Worm (Caenorhabditis elegans) whole organism, L3 larva: ENCODE measurements around the gene F17C11.12.

Experiments used
- aly-2 ChIP-seq: fragments of 150-350 bp; optimal IDR thresholded peaks from 2 replicates; lab custom pipeline; 2014; ENCODE audit warnings: missing biosample characterization, missing genetic modification characterization
- ceh-16 ChIP-seq: sonication (generic microtip); optimal IDR thresholded peaks from 2 replicates; lab custom pipeline; 2017; ENCODE audit warnings: missing biosample characterization, missing genetic modification characterization
- ceh-28 ChIP-seq: fragments of 150-350 bp; optimal IDR thresholded peaks from 2 replicates; lab custom pipeline; 2014; ENCODE audit warnings: missing biosample characterization, missing genetic modification reagents, missing genetic modification characterization
- ceh-82 ChIP-seq: fragments of 150-350 bp; optimal IDR thresholded peaks from 2 replicates; lab custom pipeline; 2014; ENCODE audit warnings: missing biosample characterization, missing genetic modification characterization
- ceh-9 ChIP-seq: sonication (generic microtip); optimal IDR thresholded peaks from 2 replicates; lab custom pipeline; 2018; ENCODE audit warnings: missing biosample characterization, missing genetic modification characterization
- egl-27 ChIP-seq: sonication (generic microtip); optimal IDR thresholded peaks from 4 replicates; lab custom pipeline; 2017; ENCODE audit warnings: missing biosample characterization, missing genetic modification reagents, missing genetic modification characterization
- egl-5 ChIP-seq: fragments of 150-350 bp; optimal IDR thresholded peaks from 2 replicates; lab custom pipeline; 2017; ENCODE audit warnings: missing biosample characterization, missing genetic modification reagents, missing genetic modification characterization, inconsistent platforms
- elt-1 ChIP-seq: fragments of 150-350 bp; optimal IDR thresholded peaks from 2 replicates; lab custom pipeline; 2014; ENCODE audit warnings: missing biosample characterization, missing genetic modification characterization
- elt-2 ChIP-seq: sonication (generic microtip); optimal IDR thresholded peaks from 2 replicates; lab custom pipeline; 2016; ENCODE audit warnings: missing genetic modification reagents, mild to moderate bottlenecking, missing genetic modification characterization, missing compliant biosample characterization
- elt-3 ChIP-seq, 3 experiments: fragments of 150-350 bp in 1 of 3; sonication (generic microtip) in 2 of 3; optimal IDR thresholded peaks; 2 replicates in 2 of 3; 4 replicates in 1 of 3; lab custom pipeline; 2014 to 2017; ENCODE audit warnings: missing biosample characterization in 3 of 3, missing genetic modification characterization in 3 of 3
- jun-1 ChIP-seq: fragments of 150-350 bp; optimal IDR thresholded peaks from 2 replicates; lab custom pipeline; 2014; ENCODE audit warnings: missing biosample characterization, missing genetic modification reagents, missing genetic modification characterization
- lin-15B ChIP-seq: fragments of 150-350 bp; optimal IDR thresholded peaks from 2 replicates; lab custom pipeline; 2014; ENCODE audit warnings: missing biosample characterization, missing genetic modification characterization
- lin-39 ChIP-seq: fragments of 150-350 bp; optimal IDR thresholded peaks from 2 replicates; lab custom pipeline; 2018; ENCODE audit warnings: missing biosample characterization, missing genetic modification reagents, missing genetic modification characterization
- lsy-12 ChIP-seq: sonication (generic microtip); optimal IDR thresholded peaks from 2 replicates; lab custom pipeline; 2016; ENCODE audit warnings: mild to moderate bottlenecking, missing genetic modification characterization, missing compliant biosample characterization
- nfya-1 ChIP-seq: sonication (generic microtip); optimal IDR thresholded peaks from 2 replicates; lab custom pipeline; 2017; ENCODE audit warnings: missing genetic modification characterization, mild to moderate bottlenecking, missing compliant biosample characterization, antibody characterized with exemption, moderate library complexity; ENCODE audit not compliant: insufficient read depth
- nhr-23 ChIP-seq: fragments of 150-350 bp; optimal IDR thresholded peaks from 2 replicates; lab custom pipeline; 2014; ENCODE audit warnings: missing biosample characterization, missing genetic modification reagents, missing genetic modification characterization
- nhr-237 ChIP-seq: fragments of 150-350 bp; optimal IDR thresholded peaks from 2 replicates; lab custom pipeline; 2014; ENCODE audit warnings: missing biosample characterization, missing genetic modification characterization
- nhr-28 ChIP-seq: fragments of 150-350 bp; optimal IDR thresholded peaks from 2 replicates; lab custom pipeline; 2014; ENCODE audit warnings: missing biosample characterization, missing genetic modification characterization
- nhr-43 ChIP-seq: sonication (generic microtip); optimal IDR thresholded peaks from 2 replicates; lab custom pipeline; 2016; ENCODE audit warnings: mild to moderate bottlenecking, missing genetic modification characterization, missing compliant biosample characterization; ENCODE audit not compliant: poor library complexity, severe bottlenecking
- nhr-67 ChIP-seq: fragments of 150-350 bp; optimal IDR thresholded peaks from 2 replicates; lab custom pipeline; 2014; ENCODE audit warnings: missing biosample characterization, missing genetic modification characterization
- nhr-76 ChIP-seq: fragments of 150-350 bp; sonication (generic microtip); optimal IDR thresholded peaks from 5 replicates; lab custom pipeline; 2014; ENCODE audit warnings: missing biosample characterization, missing genetic modification characterization
- pha-4 ChIP-seq: fragments of 150-350 bp; optimal IDR thresholded peaks from 2 replicates; lab custom pipeline; 2014; ENCODE audit warnings: missing biosample characterization, missing genetic modification reagents, missing genetic modification characterization
- pqm-1 ChIP-seq: fragments of 150-350 bp; optimal IDR thresholded peaks from 2 replicates; lab custom pipeline; 2017; ENCODE audit warnings: missing biosample characterization, missing genetic modification characterization, inconsistent platforms
- sea-2 ChIP-seq: fragments of 150-350 bp; sonication (generic microtip); optimal IDR thresholded peaks from 4 replicates; lab custom pipeline; 2014; ENCODE audit warnings: missing biosample characterization, missing genetic modification reagents, missing genetic modification characterization
- skn-1 ChIP-seq: fragments of 150-350 bp; optimal IDR thresholded peaks from 2 replicates; lab custom pipeline; 2014; ENCODE audit warnings: missing biosample characterization, missing genetic modification characterization
- tbx-2 ChIP-seq: sonication (generic microtip); optimal IDR thresholded peaks from 2 replicates; lab custom pipeline; 2016; ENCODE audit warnings: mild to moderate bottlenecking, missing genetic modification characterization, missing compliant biosample characterization
- unc-39 ChIP-seq: sonication (generic microtip); optimal IDR thresholded peaks from 4 replicates; lab custom pipeline; 2017; ENCODE audit warnings: missing biosample characterization, missing genetic modification characterization
- zag-1 ChIP-seq: fragments of 150-350 bp; optimal IDR thresholded peaks from 2 replicates; lab custom pipeline; 2014; ENCODE audit warnings: missing biosample characterization, missing genetic modification characterization
- ztf-4 ChIP-seq: fragments of 150-350 bp; optimal IDR thresholded peaks from 2 replicates; lab custom pipeline; 2014; ENCODE audit warnings: missing biosample characterization, missing genetic modification characterization

The F17C11.12 gene

DNA sequence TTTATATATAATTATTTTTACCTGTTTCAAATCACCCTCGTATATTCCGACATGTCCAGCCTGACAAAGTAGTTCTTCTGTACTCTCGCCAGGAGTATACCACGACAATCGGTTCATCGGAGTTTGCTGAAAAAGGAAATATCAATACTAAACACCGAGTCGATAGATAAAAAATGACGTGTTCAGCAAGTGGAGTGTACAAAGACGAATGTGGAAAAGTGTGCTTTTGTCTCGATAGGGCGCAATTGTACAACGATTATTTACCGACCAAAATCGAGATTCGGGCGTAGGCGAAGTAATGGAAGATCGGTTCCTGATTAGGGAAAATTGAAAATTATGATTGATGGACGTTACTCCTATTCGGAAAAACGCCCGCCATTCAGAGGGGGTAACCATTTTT, 23.8 kb upstream of the F17C11.12 start, which contains the start of gene vps-36:
Gene vps-36, minus strand, starts transcription at position 126 of the 400 bp plus-strand sequence.
- TF ChIP-seq pqm-1 (tag; lab: Kevin White, UChicago): peak; percentile 59
- no peak for TF ChIP-seq ceh-9
- TF ChIP-seq zag-1: no peak
- peak; percentile 65 for TF ChIP-seq elt-2 (tag; lab: Kevin White, UChicago)
- peak; percentile 21 for TF ChIP-seq lin-15B (tag; lab: Kevin White, UChicago)
- no peak for TF ChIP-seq lin-39 (tag; lab: Kevin White, UChicago)
- no peak for TF ChIP-seq sea-2 (GFP tag; lab: Kevin White, UChicago)
- TF ChIP-seq nfya-1 (tag; lab: Kevin White, UChicago): no peak
- TF ChIP-seq tbx-2 (tag; lab: Kevin White, UChicago): no peak
- peak; percentile 74 for TF ChIP-seq pha-4 (tag; lab: Kevin White, UChicago)
- TF ChIP-seq jun-1 (tag; lab: Kevin White, UChicago): no peak

DNA sequence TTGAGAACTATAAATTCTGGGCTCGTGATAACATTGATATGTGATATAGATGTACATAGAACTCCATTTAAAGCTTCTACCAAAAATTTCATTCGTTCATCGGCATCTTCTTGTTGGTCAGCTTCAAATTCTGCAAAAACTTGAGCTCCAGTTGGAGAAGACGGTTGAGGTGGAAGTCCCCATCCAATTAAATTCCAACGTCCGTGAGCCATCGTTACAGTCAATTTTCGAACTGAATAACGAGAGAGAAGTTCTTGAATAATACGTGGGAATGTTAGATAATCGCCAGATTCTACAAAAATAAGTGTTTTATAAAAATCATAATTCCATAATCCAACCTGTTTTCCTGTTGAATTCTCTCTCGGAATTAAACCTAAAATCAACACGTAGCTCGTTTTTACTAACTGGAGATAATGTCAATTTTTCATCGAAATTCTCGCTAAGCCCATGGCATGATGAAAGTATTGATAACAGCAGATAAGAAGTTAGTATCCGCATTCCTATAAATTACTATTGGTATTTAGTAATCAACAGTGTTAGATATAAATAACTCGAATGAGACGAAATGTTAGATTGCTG, 21.7 kb upstream of the F17C11.12 start, which contains the start of gene pigt-1:
Gene pigt-1, minus strand, starts transcription at position 500 of the 579 bp plus-strand sequence.
- TF ChIP-seq nhr-237 (tag; lab: Kevin White, UChicago): no peak
- no peak for TF ChIP-seq egl-5 (tag; lab: Kevin White, UChicago)
- no peak for TF ChIP-seq jun-1 (tag; lab: Kevin White, UChicago)
- no peak for TF ChIP-seq elt-3 (tag; optimal IDR thresholded peaks at IDR 0.05; lab: Kevin White, UChicago)
- TF ChIP-seq nhr-76 (tag; lab: Kevin White, UChicago): no peak
- no peak for TF ChIP-seq ceh-9
- peak; percentile 35 for TF ChIP-seq ceh-28 (tag; lab: Kevin White, UChicago)
- TF ChIP-seq nhr-23 (tag; lab: Kevin White, UChicago): no peak
- no peak for TF ChIP-seq sea-2 (GFP tag; lab: Kevin White, UChicago)
- no peak for TF ChIP-seq ztf-4
- TF ChIP-seq elt-2 (tag; lab: Kevin White, UChicago): peak; percentile 37
- no peak for TF ChIP-seq nhr-28 (tag; lab: Kevin White, UChicago)
- no peak for TF ChIP-seq ceh-16 (tag; lab: Kevin White, UChicago)
- no peak for TF ChIP-seq aly-2 (tag; lab: Kevin White, UChicago)
- peak; percentile 28 for TF ChIP-seq nhr-43 (tag; lab: Kevin White, UChicago)
- no peak for TF ChIP-seq egl-27 (tag; lab: Kevin White, UChicago)
- TF ChIP-seq lin-15B (tag; lab: Kevin White, UChicago): no peak
- no peak for TF ChIP-seq lsy-12 (tag; lab: Kevin White, UChicago)
- TF ChIP-seq, all 47 proteins: peak for 3

DNA sequence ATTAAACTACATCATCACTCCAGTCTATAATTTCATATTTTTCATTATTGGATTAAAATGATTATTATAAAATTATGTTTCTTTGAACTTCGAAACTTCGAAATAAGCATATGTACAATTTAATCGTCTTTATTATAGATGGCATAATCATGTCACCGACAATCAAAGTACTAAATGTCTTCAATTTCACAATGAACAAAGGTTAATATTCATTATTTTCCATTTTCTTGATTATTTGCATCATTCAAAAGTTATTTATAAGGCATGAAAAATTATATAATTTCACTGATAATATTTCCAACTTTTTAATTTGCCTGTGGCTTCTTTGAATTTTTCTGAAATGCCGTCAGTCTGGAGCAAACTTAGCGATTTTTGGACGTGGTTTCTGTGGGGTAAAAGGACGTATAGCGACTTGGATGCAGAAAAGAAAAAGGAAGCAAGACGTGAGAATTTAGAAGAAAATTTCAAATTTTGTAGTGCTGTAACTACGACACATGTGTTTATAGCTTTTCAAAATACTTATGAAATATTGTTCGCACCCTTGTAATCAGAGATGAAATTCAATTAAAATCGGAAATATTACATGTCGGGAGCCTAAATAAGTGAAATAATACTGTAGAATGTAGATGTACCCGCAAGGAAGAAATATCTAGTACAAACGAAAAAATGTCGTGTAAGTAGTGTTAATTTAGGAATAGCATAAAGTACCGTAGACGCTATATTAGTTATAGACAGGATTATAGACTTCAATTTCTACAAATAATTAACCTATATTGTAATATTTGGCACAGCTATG, 19.2 kb upstream of the F17C11.12 start, which contains the start of gene F17C11.13:
Gene F17C11.13, plus strand, starts transcription at position 243 of the 796 bp plus-strand sequence.
- TF ChIP-seq elt-2 (tag; lab: Kevin White, UChicago): peak; percentile 59
- no peak for TF ChIP-seq sea-2 (GFP tag; lab: Kevin White, UChicago)
- no peak for TF ChIP-seq aly-2 (tag; lab: Kevin White, UChicago)
- TF ChIP-seq pqm-1 (tag; lab: Kevin White, UChicago): peak; percentile 32

DNA sequence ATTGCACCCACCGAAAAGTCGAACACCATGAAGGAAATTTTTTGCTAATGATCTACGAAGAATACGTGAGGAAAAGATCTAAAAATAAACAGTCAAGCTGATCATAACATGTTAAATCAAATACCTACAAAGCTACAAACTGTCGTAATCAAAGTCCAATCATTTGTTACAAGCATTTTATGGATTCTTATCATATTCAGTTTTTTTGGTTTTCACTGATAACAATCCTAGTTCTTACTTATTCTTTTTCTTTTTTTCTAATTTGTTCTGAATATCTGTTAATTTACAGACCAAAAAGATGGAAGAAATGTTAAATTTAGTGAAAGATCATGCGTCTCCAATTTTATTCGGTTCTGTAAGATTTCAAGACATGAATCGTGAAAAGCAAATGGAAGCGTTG, 18.1 kb upstream of the F17C11.12 start, which contains the start of gene F17C11.6:
Gene F17C11.6, plus strand, starts transcription at position 290 of the 400 bp plus-strand sequence.
- TF ChIP-seq elt-1 (tag; lab: Kevin White, UChicago): no peak
- no peak for TF ChIP-seq skn-1 (tag; lab: Kevin White, UChicago)
- no peak for TF ChIP-seq ceh-16 (tag; lab: Kevin White, UChicago)
- peak; percentile 82 for TF ChIP-seq pqm-1 (tag; lab: Kevin White, UChicago)
- TF ChIP-seq lsy-12 (tag; lab: Kevin White, UChicago): no peak
- peak; percentile 70 for TF ChIP-seq elt-2 (tag; lab: Kevin White, UChicago)
- TF ChIP-seq ceh-28 (tag; lab: Kevin White, UChicago): no peak
- TF ChIP-seq ceh-82 (tag; lab: Kevin White, UChicago): no peak
- TF ChIP-seq elt-3 (tag; optimal IDR thresholded peaks at IDR 0.05; lab: Kevin White, UChicago): no peak
- no peak for TF ChIP-seq unc-39 (tag; lab: Kevin White, UChicago)
- TF ChIP-seq nhr-28 (tag; lab: Kevin White, UChicago): no peak
- no peak for TF ChIP-seq pha-4 (tag; lab: Kevin White, UChicago)
- no peak for TF ChIP-seq nhr-67 (tag; lab: Kevin White, UChicago)
- no peak for TF ChIP-seq nhr-23 (tag; lab: Kevin White, UChicago)
- no peak for TF ChIP-seq tbx-2 (tag; lab: Kevin White, UChicago)
- TF ChIP-seq, all 47 proteins: peak for 2
